Fruit fly (Drosophila melanogaster) whole organism, embryonic: Measurements from ENCODE around the gene Tnpo.

Experiments used
- CG15073 ChIP-seq: fragments of 200-800 bp; sonication (Bioruptor generic); optimal IDR thresholded peaks from 2 replicates; lab custom pipeline; 2016; ENCODE audit warnings: missing biosample characterization, missing genetic modification characterization
- CG1603 ChIP-seq: fragments of 200-800 bp; sonication (Bioruptor generic); optimal IDR thresholded peaks from 2 replicates; lab custom pipeline; 2019; ENCODE audit warnings: missing biosample characterization, mild to moderate bottlenecking, missing genetic modification characterization, moderate library complexity
- CG17385 ChIP-seq: fragments of 200-800 bp; sonication (Bioruptor generic); optimal IDR thresholded peaks from 3 replicates; lab custom pipeline; 2018; ENCODE audit warnings: missing biosample characterization, mild to moderate bottlenecking, missing genetic modification characterization
- CG17829 ChIP-seq: fragments of 200-800 bp; optimal IDR thresholded peaks from 2 replicates; lab custom pipeline; 2019; ENCODE audit warnings: missing biosample characterization, mild to moderate bottlenecking, missing genetic modification characterization, moderate library complexity
- CG18011 ChIP-seq: fragments of 200-800 bp; sonication (Bioruptor generic); optimal IDR thresholded peaks from 2 replicates; lab custom pipeline; 2017; ENCODE audit warnings: missing biosample characterization, missing genetic modification characterization, mild to moderate bottlenecking, moderate library complexity, missing genotype
- CG1832 ChIP-seq: fragments of 200-800 bp; sonication (Bioruptor generic); optimal IDR thresholded peaks from 2 replicates; lab custom pipeline; 2017; ENCODE audit warnings: missing biosample characterization, mild to moderate bottlenecking, missing genetic modification characterization, inconsistent platforms
- CG3163 ChIP-seq: fragments of 200-800 bp; sonication (Bioruptor generic); optimal IDR thresholded peaks from 3 replicates; lab custom pipeline; 2016; ENCODE audit warnings: missing biosample characterization, missing genetic modification characterization
- CG32532 ChIP-seq: fragments of 200-800 bp; sonication (Bioruptor generic); IDR thresholded peaks from 2 replicates; pipeline ENCODE4 v1.3.6; 2022; ENCODE audit warnings: missing biosample characterization, missing genetic modification characterization
- CG32772 ChIP-seq: fragments of 200-800 bp; sonication (Bioruptor generic); IDR thresholded peaks from 2 replicates; pipeline ENCODE4 v1.3.6; 2022; ENCODE audit warnings: missing biosample characterization, missing genetic modification characterization
- CG3281 ChIP-seq: fragments of 200-800 bp; sonication (Bioruptor generic); optimal IDR thresholded peaks from 3 replicates; lab custom pipeline; 2017; ENCODE audit warnings: missing biosample characterization, mild to moderate bottlenecking, missing genetic modification characterization
- CG42726 ChIP-seq: fragments of 200-800 bp; sonication (Bioruptor generic); IDR thresholded peaks from 2 replicates; pipeline ENCODE4 v1.3.6; 2022; ENCODE audit warnings: missing biosample characterization, missing genetic modification characterization; ENCODE audit not compliant: partially characterized antibody
- CG6765 ChIP-seq: fragments of 200-800 bp; sonication (Bioruptor generic); optimal IDR thresholded peaks from 3 replicates; lab custom pipeline; 2017; ENCODE audit warnings: missing biosample characterization, mild to moderate bottlenecking, missing genetic modification characterization
- CG9932 ChIP-seq: fragments of 200-800 bp; sonication (Bioruptor generic); IDR thresholded peaks from 2 replicates; pipeline ENCODE4 v1.3.6; 2022; ENCODE audit warnings: missing biosample characterization, missing genetic modification characterization
- CHES-1-like ChIP-seq: fragments of 200-800 bp; sonication (Bioruptor generic); optimal IDR thresholded peaks from 2 replicates; lab custom pipeline; 2016; ENCODE audit warnings: missing biosample characterization, missing genetic modification characterization
- CTCF ChIP-seq: fragments of 200-800 bp; sonication (Bioruptor generic); optimal IDR thresholded peaks from 2 replicates; lab custom pipeline; 2017; ENCODE audit warnings: missing biosample characterization, mild to moderate bottlenecking, missing genetic modification characterization, moderate library complexity
- CkIIα-i1 ChIP-seq: fragments of 200-800 bp; sonication (Bioruptor generic); IDR thresholded peaks from 2 replicates; pipeline ENCODE4 v1.3.6; 2022; ENCODE audit warnings: missing biosample characterization, missing genetic modification characterization
- D19B ChIP-seq: fragments of 200-800 bp; sonication (Bioruptor generic); optimal IDR thresholded peaks from 2 replicates; lab custom pipeline; 2017; ENCODE audit warnings: missing biosample characterization, mild to moderate bottlenecking, missing genetic modification characterization
- Dp ChIP-seq: fragments of 200-800 bp; sonication (Bioruptor generic); optimal IDR thresholded peaks from 2 replicates; lab custom pipeline; 2018; ENCODE audit warnings: missing biosample characterization, mild to moderate bottlenecking, missing genetic modification characterization, moderate library complexity
- HLH3B ChIP-seq: fragments of 200-800 bp; sonication (Bioruptor generic); IDR thresholded peaks from 2 replicates; pipeline ENCODE4 v1.3.6; 2022; ENCODE audit warnings: missing biosample characterization, missing genetic modification characterization
- Hmr ChIP-seq: fragments of 200-800 bp; sonication (Bioruptor generic); optimal IDR thresholded peaks from 3 replicates; lab custom pipeline; 2017; ENCODE audit warnings: mild to moderate bottlenecking, missing biosample characterization, missing genetic modification reagents, missing genetic modification characterization
- Hmx ChIP-seq: fragments of 200-800 bp; sonication (Bioruptor generic); optimal IDR thresholded peaks from 2 replicates; lab custom pipeline; 2016; ENCODE audit warnings: missing biosample characterization, missing genetic modification characterization
- Lpt ChIP-seq: fragments of >200 bp; optimal IDR thresholded peaks from 2 replicates; lab custom pipeline; 2018; ENCODE audit warnings: missing biosample characterization, missing genetic modification characterization
- Med ChIP-seq: fragments of 200-800 bp; sonication (Bioruptor generic); peaks from one replicate; lab custom pipeline; 2016; ENCODE audit warnings: missing biosample characterization, missing genetic modification characterization, mild to moderate bottlenecking, inconsistent platforms, moderate library complexity
- Mes4 ChIP-seq: fragments of 200-800 bp; sonication (Bioruptor generic); optimal IDR thresholded peaks from 2 replicates; lab custom pipeline; 2016; ENCODE audit warnings: missing biosample characterization, missing genetic modification characterization
- Nf-YB ChIP-seq: fragments of 200-800 bp; sonication (Bioruptor generic); optimal IDR thresholded peaks from 3 replicates; lab custom pipeline; 2019; ENCODE audit warnings: missing biosample characterization, mild to moderate bottlenecking, missing genetic modification characterization, moderate library complexity
- Ssrp ChIP-seq: fragments of 200-800 bp; sonication (Bioruptor generic); optimal IDR thresholded peaks from 2 replicates; lab custom pipeline; 2018; ENCODE audit warnings: missing biosample characterization, mild to moderate bottlenecking, missing genetic modification characterization, moderate library complexity
- TFAM ChIP-seq: fragments of 200-800 bp; sonication (Bioruptor generic); optimal IDR thresholded peaks from 2 replicates; lab custom pipeline; 2017; ENCODE audit warnings: missing biosample characterization, missing genetic modification characterization, inconsistent platforms
- Vsx1 ChIP-seq: fragments of 200-800 bp; sonication (Bioruptor generic); optimal IDR thresholded peaks from 2 replicates; lab custom pipeline; 2017; ENCODE audit warnings: missing biosample characterization, mild to moderate bottlenecking, missing genetic modification characterization, missing genetic modification reagents
- abd-A ChIP-seq: fragments of 200-800 bp; sonication (Bioruptor generic); optimal IDR thresholded peaks from 3 replicates; lab custom pipeline; 2019; ENCODE audit warnings: missing biosample characterization, mild to moderate bottlenecking, missing genetic modification characterization, moderate library complexity
- al ChIP-seq: fragments of 200-800 bp; sonication (Bioruptor generic); IDR thresholded peaks from 2 replicates; pipeline ENCODE4 v1.3.6; 2022; ENCODE audit warnings: missing biosample characterization, missing genetic modification characterization
- ara ChIP-seq: fragments of 200-800 bp; sonication (Bioruptor generic); IDR thresholded peaks from 2 replicates; pipeline ENCODE4 v1.3.6; 2022; ENCODE audit warnings: missing biosample characterization, missing genetic modification characterization
- bsh ChIP-seq, 2 experiments: fragments of 200-800 bp; sonication (Bioruptor generic); optimal IDR thresholded peaks; 2 replicates each; lab custom pipeline; 2017 to 2018; ENCODE audit warnings: mild to moderate bottlenecking in 2 of 2, missing biosample characterization in 2 of 2, missing genetic modification characterization in 2 of 2, moderate library complexity in 1 of 2
- da ChIP-seq: fragments of 200-800 bp; sonication (Bioruptor generic); optimal IDR thresholded peaks from 2 replicates; lab custom pipeline; 2016; ENCODE audit warnings: missing biosample characterization, missing genetic modification characterization
- ems ChIP-seq: fragments of 200-800 bp; sonication (Bioruptor generic); optimal IDR thresholded peaks from 3 replicates; lab custom pipeline; 2016; ENCODE audit warnings: missing biosample characterization, missing genetic modification characterization
- esg ChIP-seq: fragments of 200-800 bp; sonication (Bioruptor generic); conservative IDR thresholded peaks from 2 replicates; pipeline ENCODE4 v1.3.6; 2022; ENCODE audit warnings: missing biosample characterization, missing genetic modification characterization
- eyg ChIP-seq: fragments of 200-800 bp; sonication (Bioruptor generic); optimal IDR thresholded peaks from 3 replicates; lab custom pipeline; 2016; ENCODE audit warnings: missing biosample characterization, missing genetic modification characterization
- fd102C ChIP-seq: fragments of 200-800 bp; sonication (Bioruptor generic); optimal IDR thresholded peaks from 2 replicates; lab custom pipeline; 2018; ENCODE audit warnings: missing biosample characterization, mild to moderate bottlenecking, missing genetic modification characterization, moderate library complexity
- gsb ChIP-seq: fragments of 200-800 bp; sonication (Bioruptor generic); IDR thresholded peaks from 2 replicates; pipeline ENCODE4 v1.3.6; 2022; ENCODE audit warnings: missing biosample characterization, missing genetic modification characterization
- hbn ChIP-seq: fragments of 200-800 bp; sonication (Bioruptor generic); IDR thresholded peaks from 2 replicates; pipeline ENCODE4 v1.3.6; 2022; ENCODE audit warnings: missing biosample characterization, missing genetic modification characterization; ENCODE audit not compliant: partially characterized antibody
- hth ChIP-seq: fragments of >200 bp; optimal IDR thresholded peaks from 2 replicates; lab custom pipeline; 2017; ENCODE audit warnings: inconsistent platforms
- nmo ChIP-seq: fragments of 200-800 bp; sonication (Bioruptor generic); optimal IDR thresholded peaks from 2 replicates; lab custom pipeline; 2018; ENCODE audit warnings: missing biosample characterization, mild to moderate bottlenecking, missing genetic modification characterization, moderate library complexity
- org-1 ChIP-seq: fragments of 200-800 bp; sonication (Bioruptor generic); optimal IDR thresholded peaks from 2 replicates; lab custom pipeline; 2017; ENCODE audit warnings: missing biosample characterization, missing genetic modification characterization
- pb ChIP-seq: fragments of 200-800 bp; sonication (Bioruptor generic); optimal IDR thresholded peaks from 3 replicates; lab custom pipeline; 2016; ENCODE audit warnings: missing biosample characterization, missing genetic modification characterization
- pho ChIP-seq: fragments of 200-800 bp; sonication (Bioruptor generic); optimal IDR thresholded peaks from 2 replicates; lab custom pipeline; 2016; ENCODE audit warnings: missing biosample characterization, missing genetic modification characterization
- prd ChIP-seq, 3 experiments: fragments of >200 bp in 2 of 3; fragments of 200-800 bp in 1 of 3; sonication (Bioruptor generic) in 1 of 3; optimal IDR thresholded peaks in 2 of 3; IDR thresholded peaks in 1 of 3; 2 replicates in 2 of 3; 3 replicates in 1 of 3; pipeline versions ENCODE4 v1.3.6 to Lab custom; 2017 to 2022; ENCODE audit warnings: missing biosample characterization in 1 of 3, missing genetic modification characterization in 1 of 3
- so ChIP-seq: fragments of 200-800 bp; sonication (Bioruptor generic); IDR thresholded peaks from 3 replicates; pipeline ENCODE4 v1.3.6; 2022; ENCODE audit warnings: missing biosample characterization, missing genetic modification characterization
- sug ChIP-seq: fragments of 200-800 bp; optimal IDR thresholded peaks from 2 replicates; lab custom pipeline; 2019; ENCODE audit warnings: missing biosample characterization, mild to moderate bottlenecking, missing genetic modification characterization, moderate library complexity
- unc-4 ChIP-seq: fragments of 200-800 bp; sonication (Bioruptor generic); IDR thresholded peaks from 2 replicates; pipeline ENCODE4 v1.3.6; 2022; ENCODE audit warnings: missing biosample characterization, missing genetic modification characterization; ENCODE audit not compliant: partially characterized antibody
- unpg ChIP-seq: fragments of 200-800 bp; sonication (Bioruptor generic); optimal IDR thresholded peaks from 3 replicates; lab custom pipeline; 2018; ENCODE audit warnings: missing biosample characterization, mild to moderate bottlenecking, missing genetic modification characterization, moderate library complexity
- z ChIP-seq: fragments of 200-800 bp; sonication (Bioruptor generic); IDR thresholded peaks from 3 replicates; pipeline ENCODE4 v1.3.6; 2022; ENCODE audit warnings: missing biosample characterization, missing genetic modification characterization
- zen2 ChIP-seq: fragments of 200-800 bp; sonication (Bioruptor generic); IDR thresholded peaks from 3 replicates; pipeline ENCODE4 v1.3.6; 2022; ENCODE audit warnings: missing biosample characterization, missing genetic modification characterization; ENCODE audit not compliant: partially characterized antibody

Tnpo gene

DNA sequence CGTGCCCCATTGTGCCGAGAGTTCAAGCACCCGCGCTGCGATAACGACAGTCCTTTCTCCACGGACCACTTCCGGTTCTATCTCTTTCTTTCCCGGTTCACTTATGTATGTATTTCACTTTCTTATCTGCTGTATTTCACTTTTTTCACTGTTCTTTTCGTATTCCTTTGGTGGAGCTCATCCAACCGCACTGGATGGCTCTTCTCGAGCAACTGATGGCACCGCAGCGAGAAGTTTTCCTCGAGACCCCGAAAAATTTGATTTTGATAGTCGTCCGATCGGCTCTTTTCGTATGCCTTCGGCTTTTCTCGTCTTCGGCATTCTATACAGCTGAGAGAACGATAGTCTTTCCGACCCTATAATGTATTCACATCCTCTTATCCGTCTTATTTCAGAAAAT lies 24.5 kb downstream of the Tnpo start, which contains the start of gene LanA (continued):
- TF ChIP-seq CG32772: 0 out of 2 replicates have a peak, but pooled peaks have one; percentile 12
- TF ChIP-seq Lpt (GFP tag; lab: Kevin White, UChicago): no peak
- no peak for TF ChIP-seq unc-4 (GFP tag; lab: Robert Waterston, UW)
- peak; percentile 27 for TF ChIP-seq CG3163 (GFP tag; lab: Kevin White, UChicago)
- no peak for TF ChIP-seq TFAM (GFP tag; lab: Kevin White, UChicago)
- peak; percentile 32 for TF ChIP-seq CG1603 (tag; lab: Kevin White, UChicago)
- no peak for TF ChIP-seq CG15073 (GFP tag; lab: Kevin White, UChicago)
- no peak for TF ChIP-seq CG17829
- peak; percentile 17 for TF ChIP-seq eyg (GFP tag; lab: Kevin White, UChicago)
- no peak for TF ChIP-seq unpg (GFP tag; lab: Kevin White, UChicago)
- TF ChIP-seq hbn (GFP tag; lab: Robert Waterston, UW): no peak
- TF ChIP-seq CG9932 (GFP tag; lab: Robert Waterston, UW): no peak
- peak; percentile 27 for TF ChIP-seq CHES-1-like (GFP tag; lab: Kevin White, UChicago)
- no peak for TF ChIP-seq esg (GFP tag; lab: Robert Waterston, UW)
- no peak for TF ChIP-seq CG6765 (GFP tag; lab: Kevin White, UChicago)
- no peak; the same call in 1 of the 2 replicates for TF ChIP-seq HLH3B
- TF ChIP-seq zen2 (GFP tag; lab: Robert Waterston, UW): no peak
- no peak for TF ChIP-seq da
- no peak for TF ChIP-seq CkIIα-i1
- TF ChIP-seq ems (GFP tag; lab: Kevin White, UChicago): no peak
- no peak for TF ChIP-seq org-1
- TF ChIP-seq CG42726 (GFP tag; lab: Robert Waterston, UW): no peak
- TF ChIP-seq CG1832 (GFP tag; lab: Kevin White, UChicago): peak; percentile 15
- TF ChIP-seq D19B (GFP tag; lab: Kevin White, UChicago): no peak
- TF ChIP-seq gsb (GFP tag; lab: Robert Waterston, UW): no peak
- TF ChIP-seq bsh (GFP tag; optimal IDR thresholded peaks at IDR 0.05; lab: Kevin White, UChicago): no peak
- TF ChIP-seq pb (GFP tag; lab: Kevin White, UChicago): no peak
- no peak for TF ChIP-seq CG17385 (GFP tag; lab: Kevin White, UChicago)
- TF ChIP-seq Dp (GFP tag; lab: Kevin White, UChicago): no peak
- no peak for TF ChIP-seq pho (GFP tag; lab: Kevin White, UChicago)
- no peak for TF ChIP-seq CG18011 (GFP tag; lab: Kevin White, UChicago)
- TF ChIP-seq Hmx (GFP tag; lab: Kevin White, UChicago): no peak
- no peak for TF ChIP-seq Mes4
- no peak for TF ChIP-seq Hmr (GFP tag; lab: Kevin White, UChicago)
- TF ChIP-seq nmo (GFP tag; lab: Kevin White, UChicago): no peak
- peak; percentile 27; the same call in 1 of the 2 replicates for TF ChIP-seq CG32532 (GFP tag; lab: Robert Waterston, UW)
- no peak for TF ChIP-seq CG3281
- no peak for TF ChIP-seq Vsx1
- TF ChIP-seq sug (tag; lab: Kevin White, UChicago): peak; percentile 26
- no peak for TF ChIP-seq Ssrp
- no peak; the same call in 1 of the 2 replicates for TF ChIP-seq al
- TF ChIP-seq ara (GFP tag; lab: Robert Waterston, UW): no peak
- no peak for TF ChIP-seq prd (optimal IDR thresholded peaks at IDR 0.05; lab: Kevin White, UChicago)
- 0 out of 3 replicates have a peak, but pooled peaks have one; percentile 3 for TF ChIP-seq prd (GFP tag; IDR thresholded peaks at IDR 0.05; lab: Robert Waterston, UW)
- TF ChIP-seq fd102C (GFP tag; lab: Kevin White, UChicago): peak; percentile 60
- TF ChIP-seq z (GFP tag; lab: Robert Waterston, UW): peak; percentile 28; the same call in 1 of the 3 replicates
- TF ChIP-seq Nf-YB: no peak
- peak; percentile 56; the same call in 2 of the 3 replicates for TF ChIP-seq so (GFP tag; lab: Robert Waterston, UW)
- TF ChIP-seq Med: peak; percentile 87
- no peak for TF ChIP-seq CTCF (GFP tag; lab: Kevin White, UChicago)
- no peak for TF ChIP-seq hth (lab: Kevin White, UChicago)
- no peak for TF ChIP-seq abd-A (tag; lab: Kevin White, UChicago)
